Worm (Caenorhabditis elegans): ENCODE measurements around the gene Y73F8A.32.
A peak's percentile ranks its signal among the peaks of the same experiment; 100 is the strongest.

Gene Y73F8A.32

ce11 chrIV:15472387-15472859 lies 48.8 kb downstream of the Y73F8A.32 start, which contains the start of gene Y73F8A.27:
Gene Y73F8A.27 (plus strand): TSS chrIV:15472809.
- no peak for TF ChIP-seq ZK546.5 (tag; optimal IDR thresholded peaks at IDR 0.05)
- TF ChIP-seq ceh-62 (tag; optimal IDR thresholded peaks at IDR 0.05), result no peak
- TF ChIP-seq nhr-102 (tag; optimal IDR thresholded peaks at IDR 0.05), result peak; percentile 92
- TF ChIP-seq zfp-2 (tag; optimal IDR thresholded peaks at IDR 0.05), result no peak
- peak; percentile 95 for TF ChIP-seq snpc-1.2 (GFP tag; IDR thresholded peaks at IDR 0.05)
- TF ChIP-seq dpl-1 (GFP tag; optimal IDR thresholded peaks at IDR 0.05), result peak; percentile 79
- peak; percentile 85 for TF ChIP-seq spr-1 (tag; optimal IDR thresholded peaks at IDR 0.05)
- peak; percentile 88 for TF ChIP-seq hlh-11 (tag; optimal IDR thresholded peaks at IDR 0.05)
- TF ChIP-seq snpc-4 (tag; optimal IDR thresholded peaks at IDR 0.05), result peak; percentile 25
- TF ChIP-seq pqm-1 (tag; optimal IDR thresholded peaks at IDR 0.05), result peak; percentile 23
- TF ChIP-seq dve-1 (tag; optimal IDR thresholded peaks at IDR 0.05; ENCODE audit: insufficient read depth), result peak; percentile 98
- no peak for TF ChIP-seq mxl-3 (GFP tag; optimal IDR thresholded peaks at IDR 0.05)
- peak; percentile 71 for TF ChIP-seq hlh-30 (tag; optimal IDR thresholded peaks at IDR 0.05; ENCODE audit: insufficient read depth)
- TF ChIP-seq F49E8.2 (tag; optimal IDR thresholded peaks at IDR 0.05; ENCODE audit: borderline replicate concordance), result peak; percentile 79
- TF ChIP-seq nhr-48 (tag; optimal IDR thresholded peaks at IDR 0.05), result peak; percentile 73
- peak; percentile 12 to 73 for TF ChIP-seq hif-1 (tag; optimal IDR thresholded peaks at IDR 0.05)
- TF ChIP-seq F37D6.2 (tag; optimal IDR thresholded peaks at IDR 0.05), result peak; percentile 82
- peak; percentile 89 for TF ChIP-seq lin-15B (tag; optimal IDR thresholded peaks at IDR 0.05)
- peak; percentile 68 for TF ChIP-seq unc-130 (GFP tag; optimal IDR thresholded peaks at IDR 0.05)
- peak; percentile 19; the same call in 1 of the 2 replicates for TF ChIP-seq ceh-44 (GFP tag; IDR thresholded peaks at IDR 0.05)
- peak; percentile 79; the same call in 1 of the 2 replicates for TF ChIP-seq php-3 (GFP tag; IDR thresholded peaks at IDR 0.05)
- no peak for TF ChIP-seq nhr-76 (tag; optimal IDR thresholded peaks at IDR 0.05)
- peak in 1 of 2 experiments; percentile 64 for TF ChIP-seq daf-16 (GFP tag; optimal IDR thresholded peaks at IDR 0.05)
- peak; percentile 87 for TF ChIP-seq daf-16 (tag; optimal IDR thresholded peaks at IDR 0.05)
- peak; percentile 71 for TF ChIP-seq F10B5.3 (tag; optimal IDR thresholded peaks at IDR 0.05)
- TF ChIP-seq T20F7.1 (GFP tag; optimal IDR thresholded peaks at IDR 0.05), result peak; percentile 87
- TF ChIP-seq ztf-7 (tag; optimal IDR thresholded peaks at IDR 0.05), result peak; percentile 19
- TF ChIP-seq rbr-2 (tag; optimal IDR thresholded peaks at IDR 0.05), result peak; percentile 93
- TF ChIP-seq fkh-10 (GFP tag; optimal IDR thresholded peaks at IDR 0.05), result peak; percentile 77
- peak in 1 of 2 experiments; percentile 93 for TF ChIP-seq unc-62 (GFP tag; optimal IDR thresholded peaks at IDR 0.05 in 1 of 2)
- TF ChIP-seq unc-62 (tag; optimal IDR thresholded peaks at IDR 0.05), result no peak
- peak; percentile 23 for TF ChIP-seq nhr-237 (tag; optimal IDR thresholded peaks at IDR 0.05)
- TF ChIP-seq ceh-82 (tag; optimal IDR thresholded peaks at IDR 0.05), result no peak
- TF ChIP-seq dmd-8 (GFP tag; IDR thresholded peaks at IDR 0.05), result no peak
- 0 out of 2 replicates have a peak, but pooled peaks have one; percentile 47 for TF ChIP-seq dmd-9 (GFP tag; IDR thresholded peaks at IDR 0.05)
- TF ChIP-seq lsy-2 (tag; optimal IDR thresholded peaks at IDR 0.05), result peak; percentile 82 to 96
- peak; percentile 78 for TF ChIP-seq pha-4 (GFP tag; IDR thresholded peaks at IDR 0.05)
- TF ChIP-seq pha-4 (tag; optimal IDR thresholded peaks at IDR 0.05), result peak; percentile 85
- peak; percentile 56; the same call in 1 of the 2 replicates for TF ChIP-seq lin-29 (GFP tag; IDR thresholded peaks at IDR 0.05)
- TF ChIP-seq saeg-2 (GFP tag; IDR thresholded peaks at IDR 0.05), result 0 out of 2 replicates have a peak, but pooled peaks have one; percentile 35
- TF ChIP-seq zip-11 (GFP tag; IDR thresholded peaks at IDR 0.05), result no peak
- peak; percentile 54 for TF ChIP-seq jun-1 (tag; optimal IDR thresholded peaks at IDR 0.05)
- no peak for TF ChIP-seq ZK337.2 (GFP tag; IDR thresholded peaks at IDR 0.05)
- peak; percentile 76 for TF ChIP-seq hmg-1.1 (GFP tag; IDR thresholded peaks at IDR 0.05)
- TF ChIP-seq lin-13 (GFP tag; optimal IDR thresholded peaks at IDR 0.05), result peak; percentile 90
- peak; percentile 46; the same call in 1 of the 2 replicates for TF ChIP-seq egl-43 (GFP tag; IDR thresholded peaks at IDR 0.05)
- TF ChIP-seq dmd-6 (GFP tag; IDR thresholded peaks at IDR 0.05), result peak; percentile 82
- no peak for TF ChIP-seq nhr-25 (tag; optimal IDR thresholded peaks at IDR 0.05; ENCODE audit: borderline replicate concordance, insufficient read depth)
- 0 out of 2 replicates have a peak, but pooled peaks have one; percentile 27 for TF ChIP-seq tra-1 (GFP tag; IDR thresholded peaks at IDR 0.05)
- peak; percentile 94 for TF ChIP-seq nhr-77 (tag; optimal IDR thresholded peaks at IDR 0.05)
- TF ChIP-seq ctbp-1 (GFP tag; IDR thresholded peaks at IDR 0.05), result peak; percentile 81
